Fruit fly (Drosophila melanogaster): Measurements from ENCODE around the gene CG34367.

Gene CG34367

dm6 chr2L:10299077-10299809, 54.5 kb downstream of the CG34367 start (continued):
- TF ChIP-seq onecut (GFP tag; IDR thresholded peaks at IDR 0.05) (peak; percentile 62), CG1832 (GFP tag; optimal IDR thresholded peaks at IDR 0.05) (no peak), CG7372 (GFP tag; IDR thresholded peaks at IDR 0.05) (no peak), cato (GFP tag; optimal IDR thresholded peaks at IDR 0.05; ENCODE audit: borderline replicate concordance) (no peak), her (GFP tag; optimal IDR thresholded peaks at IDR 0.05) (no peak), Antp (GFP tag; optimal IDR thresholded peaks at IDR 0.05) (no peak), fd3F (GFP tag; optimal IDR thresholded peaks at IDR 0.05) (no peak), corto (GFP tag; optimal IDR thresholded peaks at IDR 0.05) (no peak), Meics (GFP tag; optimal IDR thresholded peaks at IDR 0.05) (peak; percentile 3), CG14710 (tag; optimal IDR thresholded peaks at IDR 0.05) (no peak), unpg (GFP tag; optimal IDR thresholded peaks at IDR 0.05) (peak; percentile 30), Oli (tag; optimal IDR thresholded peaks at IDR 0.05) (peak; percentile 17), slbo (GFP tag; IDR thresholded peaks at IDR 0.05) (0 out of 2 replicates have a peak, but pooled peaks have one; percentile 7), CG18011 (GFP tag; optimal IDR thresholded peaks at IDR 0.05) (peak; percentile 12), sob (GFP tag; IDR thresholded peaks at IDR 0.05) (0 out of 2 replicates have a peak, but pooled peaks have one; percentile 32), CG15269 (tag; optimal IDR thresholded peaks at IDR 0.05) (peak; percentile 47), maf-S (GFP tag; optimal IDR thresholded peaks at IDR 0.05) (no peak), nmo (GFP tag; optimal IDR thresholded peaks at IDR 0.05) (peak; percentile 30), nerfin-1 (tag; optimal IDR thresholded peaks at IDR 0.05) (peak; percentile 6), CG12219 (GFP tag; optimal IDR thresholded peaks at IDR 0.05) (peak; percentile 17), CG4707 (GFP tag; optimal IDR thresholded peaks at IDR 0.05) (no peak), dm (GFP tag; optimal IDR thresholded peaks at IDR 0.05) (no peak), CG12391 (tag; optimal IDR thresholded peaks at IDR 0.05) (peak; percentile 23), Med (GFP tag) (peak; percentile 39), CG18262 (tag; optimal IDR thresholded peaks at IDR 0.05) (peak; percentile 0), CG2116 (GFP tag; optimal IDR thresholded peaks at IDR 0.05) (no peak), Six4 (GFP tag; optimal IDR thresholded peaks at IDR 0.05) (no peak), zfh2 (GFP tag; optimal IDR thresholded peaks at IDR 0.05) (no peak), sisA (GFP tag; IDR thresholded peaks at IDR 0.05) (no peak), PHDP (tag; optimal IDR thresholded peaks at IDR 0.05) (peak; percentile 33), Rx (GFP tag; IDR thresholded peaks at IDR 0.05) (no peak), CG10267 (tag; optimal IDR thresholded peaks at IDR 0.05) (no peak), ssp (GFP tag; IDR thresholded peaks at IDR 0.05) (no peak), bab2 (GFP tag; optimal IDR thresholded peaks at IDR 0.05) (no peak), Scr (GFP tag; IDR thresholded peaks at IDR 0.05; ENCODE audit: partially characterized antibody) (peak; percentile 28; the same call in 1 of the 2 replicates), mld (GFP tag; IDR thresholded peaks at IDR 0.05; ENCODE audit: partially characterized antibody) (no peak), Eip74EF (GFP tag; optimal IDR thresholded peaks at IDR 0.05) (no peak), vnd (GFP tag; IDR thresholded peaks at IDR 0.05; ENCODE audit: partially characterized antibody) (no peak), dati (GFP tag; IDR thresholded peaks at IDR 0.05) (no peak), cad (GFP tag; optimal IDR thresholded peaks at IDR 0.05) (no peak), HLH4C (GFP tag; IDR thresholded peaks at IDR 0.05; ENCODE audit: partially characterized antibody) (0 out of 3 replicates have a peak, but pooled peaks have one; percentile 47), D19B (GFP tag; optimal IDR thresholded peaks at IDR 0.05) (peak; percentile 40), grau (tag; optimal IDR thresholded peaks at IDR 0.05) (peak; percentile 36), vvl (GFP tag; IDR thresholded peaks at IDR 0.05) (peak; percentile 17; the same call in 1 of the 2 replicates), Nf-YA (GFP tag; IDR thresholded peaks at IDR 0.05) (no peak), CG31365 (tag; optimal IDR thresholded peaks at IDR 0.05) (peak; percentile 55), ab (GFP tag; optimal IDR thresholded peaks at IDR 0.05) (no peak), Dek (tag; optimal IDR thresholded peaks at IDR 0.05) (no peak)

All from whole organism, embryonic.